Worm (Caenorhabditis elegans) whole organism, L1 larva: ENCODE data around the gene T01D3.3.
A peak's percentile ranks its signal among the peaks of the same experiment; 100 is the strongest.

Experiments used
- C16A3.4 ChIP-seq: fragments of 150-350 bp; optimal IDR thresholded peaks from 2 replicates; lab custom pipeline; 2014; ENCODE audit warnings: missing biosample characterization, missing genetic modification characterization
- C34B4.2 ChIP-seq: sonication (generic microtip); optimal IDR thresholded peaks from 2 replicates; lab custom pipeline; 2017; ENCODE audit warnings: mild to moderate bottlenecking, missing genetic modification characterization, missing compliant biosample characterization
- F16B12.6 ChIP-seq: fragments of 150-350 bp; optimal IDR thresholded peaks from 2 replicates; lab custom pipeline; 2014; ENCODE audit warnings: missing biosample characterization, missing genetic modification characterization
- Y116A8C.19 ChIP-seq: sonication (generic microtip); optimal IDR thresholded peaks from 2 replicates; lab custom pipeline; 2016; ENCODE audit warnings: missing compliant biosample characterization, missing genetic modification characterization, borderline replicate concordance
- aha-1 ChIP-seq: fragments of 150-350 bp; optimal IDR thresholded peaks from 2 replicates; lab custom pipeline; 2014; ENCODE audit warnings: missing biosample characterization, missing genetic modification characterization
- aly-2 ChIP-seq: fragments of 150-350 bp; optimal IDR thresholded peaks from 2 replicates; lab custom pipeline; 2014; ENCODE audit warnings: missing biosample characterization, missing genetic modification characterization
- blmp-1 ChIP-seq: fragments of 150-350 bp; optimal IDR thresholded peaks from 2 replicates; lab custom pipeline; 2014; ENCODE audit warnings: missing biosample characterization, missing genetic modification characterization
- ceh-8 ChIP-seq: fragments of 200-800 bp; sonication (Bioruptor generic); optimal IDR thresholded peaks from 2 replicates; lab custom pipeline; 2018; ENCODE audit warnings: mild to moderate bottlenecking, missing genetic modification characterization, moderate library complexity, missing compliant biosample characterization
- ceh-82 ChIP-seq, 3 experiments: fragments of 150-350 bp in 1 of 3; sonication (generic microtip) in 2 of 3; optimal IDR thresholded peaks; 2 replicates each; lab custom pipeline; 2014 to 2017; ENCODE audit warnings: missing biosample characterization in 3 of 3, missing genetic modification characterization in 3 of 3
- ceh-88 ChIP-seq: fragments of 200-800 bp; sonication (Bioruptor generic); IDR thresholded peaks from 2 replicates; pipeline ENCODE4 v1.3.6; 2022; ENCODE audit warnings: missing genetic modification characterization, missing compliant biosample characterization
- dpl-1 ChIP-seq, 3 experiments: fragments of 150-350 bp in 2 of 3; sonication (generic microtip) in 1 of 3; optimal IDR thresholded peaks; 2 replicates each; lab custom pipeline; 2014 to 2017; ENCODE audit warnings: missing biosample characterization in 3 of 3, missing genetic modification characterization in 3 of 3, missing genetic modification reagents in 3 of 3
- efl-1 ChIP-seq, 4 experiments: fragments of 150-350 bp; optimal IDR thresholded peaks in 3 of 4; peaks in 1 of 4; 1 replicate in 1 of 4; 2 replicates in 3 of 4; lab custom pipeline; 2014; ENCODE audit warnings: missing biosample characterization in 2 of 4, missing genetic modification characterization in 2 of 4, missing genetic modification reagents in 2 of 4
- egl-13 ChIP-seq: sonication (generic microtip); optimal IDR thresholded peaks from 2 replicates; lab custom pipeline; 2016; ENCODE audit warnings: missing genotype, missing genetic modification reagents, missing genetic modification characterization, missing compliant biosample characterization
- elt-3 ChIP-seq, 6 experiments: fragments of 150-350 bp in 1 of 6; sonication (generic microtip); optimal IDR thresholded peaks; 2 replicates each; lab custom pipeline; 2017 to 2018; ENCODE audit warnings: missing biosample characterization in 6 of 6, missing genetic modification characterization in 6 of 6, inconsistent platforms in 1 of 6
- fkh-10 ChIP-seq: sonication (generic microtip); optimal IDR thresholded peaks from 2 replicates; lab custom pipeline; 2017; ENCODE audit warnings: missing biosample characterization, missing genetic modification reagents, missing genetic modification characterization
- fkh-8 ChIP-seq: sonication (generic microtip); optimal IDR thresholded peaks from 2 replicates; lab custom pipeline; 2016; ENCODE audit warnings: mild to moderate bottlenecking, missing genetic modification characterization, missing compliant biosample characterization
- fos-1 ChIP-seq: fragments of 150-350 bp; optimal IDR thresholded peaks from 2 replicates; lab custom pipeline; 2014; ENCODE audit warnings: missing biosample characterization, missing genetic modification characterization
- irx-1 ChIP-seq: sonication (generic microtip); optimal IDR thresholded peaks from 2 replicates; lab custom pipeline; 2016; ENCODE audit warnings: missing genetic modification characterization, missing compliant biosample characterization
- lin-14 ChIP-seq: fragments of 200-800 bp; sonication (Bioruptor generic); optimal IDR thresholded peaks from 2 replicates; lab custom pipeline; 2018; ENCODE audit warnings: mild to moderate bottlenecking, missing genetic modification characterization, moderate library complexity, missing compliant biosample characterization
- lin-39 ChIP-seq: fragments of 150-350 bp; optimal IDR thresholded peaks from 2 replicates; lab custom pipeline; 2014; ENCODE audit warnings: missing biosample characterization, missing genetic modification reagents, missing genetic modification characterization
- lsy-2 ChIP-seq, 2 experiments: fragments of 150-350 bp; optimal IDR thresholded peaks; 2 replicates each; lab custom pipeline; 2014; ENCODE audit warnings: missing biosample characterization in 2 of 2, missing genetic modification characterization in 2 of 2
- mab-9 ChIP-seq: fragments of 200-800 bp; sonication (Bioruptor generic); IDR thresholded peaks from 2 replicates; pipeline ENCODE4 v1.3.6; 2022; ENCODE audit warnings: missing genetic modification reagents, missing genetic modification characterization, missing compliant biosample characterization
- mdl-1 ChIP-seq, 2 experiments: fragments of 150-350 bp; optimal IDR thresholded peaks; 2 replicates each; lab custom pipeline; 2014 to 2017; ENCODE audit warnings: missing biosample characterization in 2 of 2, missing genetic modification characterization in 2 of 2, inconsistent platforms in 1 of 2
- mef-2 ChIP-seq: fragments of 150-350 bp; optimal IDR thresholded peaks from 2 replicates; lab custom pipeline; 2014; ENCODE audit warnings: missing biosample characterization, missing genetic modification characterization
- mep-1 ChIP-seq: fragments of 150-350 bp; optimal IDR thresholded peaks from 2 replicates; lab custom pipeline; 2014; ENCODE audit warnings: missing biosample characterization, missing genetic modification characterization
- nhr-11 ChIP-seq: fragments of 150-350 bp; optimal IDR thresholded peaks from 2 replicates; lab custom pipeline; 2014; ENCODE audit warnings: missing biosample characterization, missing genetic modification characterization
- nhr-237 ChIP-seq: fragments of 150-350 bp; optimal IDR thresholded peaks from 2 replicates; lab custom pipeline; 2014; ENCODE audit warnings: missing biosample characterization, missing genetic modification characterization
- nhr-28 ChIP-seq: fragments of 150-350 bp; optimal IDR thresholded peaks from 2 replicates; lab custom pipeline; 2014; ENCODE audit warnings: missing biosample characterization, missing genetic modification characterization
- nhr-47 ChIP-seq: sonication (generic microtip); optimal IDR thresholded peaks from 2 replicates; lab custom pipeline; 2016; ENCODE audit warnings: mild to moderate bottlenecking, missing genetic modification characterization, moderate library complexity, missing compliant biosample characterization
- nhr-76 ChIP-seq: sonication (generic microtip); optimal IDR thresholded peaks from 2 replicates; lab custom pipeline; 2017; ENCODE audit warnings: missing biosample characterization, missing genetic modification characterization
- nhr-84 ChIP-seq: sonication (generic microtip); optimal IDR thresholded peaks from 2 replicates; lab custom pipeline; 2017; ENCODE audit warnings: missing biosample characterization, missing genetic modification characterization
- nhr-90 ChIP-seq: sonication (generic microtip); optimal IDR thresholded peaks from 2 replicates; lab custom pipeline; 2016; ENCODE audit warnings: mild to moderate bottlenecking, missing genetic modification characterization, missing compliant biosample characterization; ENCODE audit not compliant: poor library complexity
- pag-3 ChIP-seq: sonication (generic microtip); optimal IDR thresholded peaks from 2 replicates; lab custom pipeline; 2017; ENCODE audit warnings: missing genetic modification characterization, mild to moderate bottlenecking, missing compliant biosample characterization, antibody characterized with exemption, borderline replicate concordance; ENCODE audit not compliant: insufficient read depth
- rnt-1 ChIP-seq: sonication (generic microtip); optimal IDR thresholded peaks from 2 replicates; lab custom pipeline; 2016; ENCODE audit warnings: mild to moderate bottlenecking, missing genetic modification characterization, moderate library complexity, missing compliant biosample characterization
- snpc-4 ChIP-seq: fragments of 150-350 bp; optimal IDR thresholded peaks from 2 replicates; lab custom pipeline; 2014; ENCODE audit warnings: missing biosample characterization, missing genetic modification characterization
- snu-23 ChIP-seq: sonication (generic microtip); optimal IDR thresholded peaks from 2 replicates; lab custom pipeline; 2016; ENCODE audit warnings: missing genetic modification characterization, missing compliant biosample characterization
- sox-4 ChIP-seq: sonication (generic microtip); optimal IDR thresholded peaks from 2 replicates; lab custom pipeline; 2016; ENCODE audit warnings: missing genetic modification characterization, missing compliant biosample characterization
- sptf-1 ChIP-seq: fragments of 150-350 bp; optimal IDR thresholded peaks from 2 replicates; lab custom pipeline; 2014; ENCODE audit warnings: missing biosample characterization, missing genetic modification characterization
- sup-37 ChIP-seq: fragments of 200-800 bp; sonication (Bioruptor generic); optimal IDR thresholded peaks from 2 replicates; lab custom pipeline; 2018; ENCODE audit warnings: mild to moderate bottlenecking, missing genetic modification characterization, missing compliant biosample characterization
- swsn-7 ChIP-seq: sonication (generic microtip); optimal IDR thresholded peaks from 2 replicates; lab custom pipeline; 2016; ENCODE audit warnings: missing genetic modification characterization, missing compliant biosample characterization
- unc-130 ChIP-seq: fragments of 150-350 bp; optimal IDR thresholded peaks from 2 replicates; lab custom pipeline; 2017; ENCODE audit warnings: missing biosample characterization, missing genetic modification characterization, inconsistent platforms
- unc-98 ChIP-seq: fragments of 200-800 bp; sonication (Bioruptor generic); IDR thresholded peaks from 2 replicates; pipeline ENCODE4 v1.3.6; 2022; ENCODE audit warnings: missing genetic modification characterization, missing compliant biosample characterization
- vab-15 ChIP-seq: sonication (generic microtip); optimal IDR thresholded peaks from 2 replicates; lab custom pipeline; 2017; ENCODE audit warnings: missing genotype, mild to moderate bottlenecking, missing genetic modification characterization, missing compliant biosample characterization
- zip-4 ChIP-seq: fragments of 200-800 bp; sonication (Bioruptor generic); optimal IDR thresholded peaks from 2 replicates; lab custom pipeline; 2018; ENCODE audit warnings: mild to moderate bottlenecking, missing genetic modification characterization, moderate library complexity, missing compliant biosample characterization
- ztf-11 ChIP-seq, 2 experiments: sonication (generic microtip); optimal IDR thresholded peaks; 2 replicates each; lab custom pipeline; 2016 to 2017; ENCODE audit warnings: missing genetic modification characterization in 2 of 2, missing biosample characterization in 1 of 2, missing compliant biosample characterization in 1 of 2

T01D3.3 gene

DNA sequence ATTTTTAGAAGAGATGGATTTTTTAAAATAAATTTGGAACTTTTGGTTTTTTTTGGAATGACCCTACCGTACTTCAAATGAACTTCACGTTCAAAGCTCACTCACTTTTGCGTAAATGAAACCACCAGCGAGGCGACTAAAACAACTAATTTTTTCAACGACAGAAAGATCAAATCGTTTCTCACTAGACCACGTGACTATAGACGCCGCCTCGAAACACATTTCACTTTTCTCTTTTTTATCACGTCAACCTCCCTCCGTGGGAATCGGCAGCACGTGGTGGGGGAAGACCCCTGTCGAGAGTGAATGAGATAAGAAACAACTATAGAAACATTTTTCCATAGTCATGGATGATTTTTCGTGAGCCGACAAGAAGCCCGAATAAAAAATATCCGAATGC lies 46.8 kb upstream of the T01D3.3 start (continued):
- TF ChIP-seq vab-15 = no peak
- TF ChIP-seq F16B12.6 = no peak
- no peak for TF ChIP-seq nhr-76 (tag; lab: Kevin White, UChicago)
- no peak for TF ChIP-seq sup-37
- TF ChIP-seq C16A3.4 = peak; percentile 54
- TF ChIP-seq ztf-11 (tag; optimal IDR thresholded peaks at IDR 0.05; lab: Kevin White, UChicago) = no peak
- no peak for TF ChIP-seq nhr-28 (tag; lab: Kevin White, UChicago)
- no peak for TF ChIP-seq Y116A8C.19 (tag; lab: Kevin White, UChicago)
- peak; percentile 90 for TF ChIP-seq unc-130 (tag; lab: Kevin White, UChicago)
- TF ChIP-seq ceh-82 (tag; optimal IDR thresholded peaks at IDR 0.05; lab: Kevin White, UChicago) = peak in 1 of 3 experiments; percentile 8
- peak; percentile 58; the same call in 1 of the 2 replicates for TF ChIP-seq ceh-88 (GFP tag; lab: Robert Waterston, UW)
- 0 out of 2 replicates have a peak, but pooled peaks have one; percentile 32 for TF ChIP-seq mab-9 (GFP tag; lab: Robert Waterston, UW)
- TF ChIP-seq aha-1 (tag; lab: Kevin White, UChicago) = peak; percentile 42
- peak; percentile 82 for TF ChIP-seq mep-1 (tag; lab: Kevin White, UChicago)
- TF ChIP-seq lsy-2 (tag; optimal IDR thresholded peaks at IDR 0.05; lab: Kevin White, UChicago) = peak; percentile 64 to 74
- TF ChIP-seq fkh-8 (tag; lab: Kevin White, UChicago) = no peak
- no peak for TF ChIP-seq sptf-1
- TF ChIP-seq snpc-4 (tag; lab: Kevin White, UChicago) = peak; percentile 56
- no peak for TF ChIP-seq nhr-237 (tag; lab: Kevin White, UChicago)
- TF ChIP-seq swsn-7 (tag; lab: Kevin White, UChicago) = peak; percentile 72
- TF ChIP-seq pag-3 (tag; lab: Kevin White, UChicago) = peak; percentile 62
- no peak for TF ChIP-seq ceh-8 (GFP tag; lab: Kevin White, UChicago)
- no peak for TF ChIP-seq unc-98
- TF ChIP-seq nhr-47 = peak; percentile 76
- no peak for TF ChIP-seq nhr-84
- TF ChIP-seq zip-4 (GFP tag; lab: Kevin White, UChicago) = no peak
- TF ChIP-seq nhr-90 (tag; lab: Kevin White, UChicago) = peak; percentile 89
- peak; percentile 27 to 44 for TF ChIP-seq efl-1 (optimal IDR thresholded peaks at IDR 0.05; lab: Kevin White, UChicago)
- TF ChIP-seq efl-1 (GFP tag; optimal IDR thresholded peaks at IDR 0.05 in 1 of 2; lab: Kevin White, UChicago) = peak; percentile 18 to 90
- no peak for TF ChIP-seq fkh-10 (GFP tag; lab: Kevin White, UChicago)
- TF ChIP-seq lin-39 (tag; lab: Kevin White, UChicago) = no peak
- TF ChIP-seq elt-3 (tag; optimal IDR thresholded peaks at IDR 0.05; lab: Kevin White, UChicago) = peak in 4 of 6 experiments; percentile 32 to 84 (median 74)
- no peak for TF ChIP-seq aly-2 (tag; lab: Kevin White, UChicago)
- TF ChIP-seq snu-23 = peak; percentile 91
- peak; percentile 18 to 99 for TF ChIP-seq mdl-1 (tag; optimal IDR thresholded peaks at IDR 0.05; lab: Kevin White, UChicago)
- peak; percentile 11 for TF ChIP-seq mef-2 (tag; lab: Kevin White, UChicago)
- peak; percentile 10 for TF ChIP-seq fos-1 (tag; lab: Kevin White, UChicago)
- peak; percentile 40 for TF ChIP-seq irx-1 (tag; lab: Kevin White, UChicago)
- TF ChIP-seq C34B4.2 (tag; lab: Kevin White, UChicago) = no peak
- no peak for TF ChIP-seq sox-4 (tag; lab: Kevin White, UChicago)
- TF ChIP-seq, all 84 proteins: peak for 42

DNA sequence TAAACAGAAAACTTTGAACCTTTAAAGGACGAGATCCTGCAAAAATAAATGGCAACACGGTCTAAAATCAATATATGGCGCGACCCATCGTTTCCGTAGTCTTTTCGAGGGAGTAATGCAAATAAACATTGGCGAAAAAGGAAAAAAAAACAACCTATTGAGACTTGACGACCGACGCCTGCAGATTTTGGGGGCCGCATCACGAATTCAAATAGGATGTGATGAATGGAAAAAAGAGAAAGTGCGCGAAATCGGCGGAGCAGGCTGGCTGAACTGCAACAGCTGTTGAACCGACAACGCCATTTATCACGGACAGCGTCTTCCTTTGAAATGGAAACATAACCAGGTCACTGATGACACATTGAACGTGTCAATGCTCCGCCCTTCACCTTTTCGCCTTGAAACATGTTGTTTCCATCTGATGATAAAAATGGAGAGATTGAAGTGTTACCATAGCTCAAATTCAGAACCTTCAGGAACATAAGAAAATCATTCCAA lies 46.2 kb upstream of the T01D3.3 start:
- no peak for TF ChIP-seq unc-98
- no peak for TF ChIP-seq nhr-11 (tag; lab: Kevin White, UChicago)
- peak; percentile 76 for TF ChIP-seq rnt-1 (tag; lab: Kevin White, UChicago)
- no peak for TF ChIP-seq egl-13 (tag; lab: Kevin White, UChicago)
- TF ChIP-seq dpl-1 (GFP tag; optimal IDR thresholded peaks at IDR 0.05; lab: Kevin White, UChicago) = peak in 1 of 3 experiments; percentile 34
- TF ChIP-seq blmp-1 (tag; lab: Kevin White, UChicago) = peak; percentile 75
- no peak for TF ChIP-seq efl-1 (optimal IDR thresholded peaks at IDR 0.05; lab: Kevin White, UChicago)
- TF ChIP-seq efl-1 (GFP tag; optimal IDR thresholded peaks at IDR 0.05 in 1 of 2; lab: Kevin White, UChicago) = peak in 1 of 2 experiments; percentile 93
- TF ChIP-seq lin-14 (GFP tag; lab: Kevin White, UChicago) = peak; percentile 39
